Fruit fly (Drosophila melanogaster): Measurements from ENCODE around the gene indra.

Gene indra

DNA sequence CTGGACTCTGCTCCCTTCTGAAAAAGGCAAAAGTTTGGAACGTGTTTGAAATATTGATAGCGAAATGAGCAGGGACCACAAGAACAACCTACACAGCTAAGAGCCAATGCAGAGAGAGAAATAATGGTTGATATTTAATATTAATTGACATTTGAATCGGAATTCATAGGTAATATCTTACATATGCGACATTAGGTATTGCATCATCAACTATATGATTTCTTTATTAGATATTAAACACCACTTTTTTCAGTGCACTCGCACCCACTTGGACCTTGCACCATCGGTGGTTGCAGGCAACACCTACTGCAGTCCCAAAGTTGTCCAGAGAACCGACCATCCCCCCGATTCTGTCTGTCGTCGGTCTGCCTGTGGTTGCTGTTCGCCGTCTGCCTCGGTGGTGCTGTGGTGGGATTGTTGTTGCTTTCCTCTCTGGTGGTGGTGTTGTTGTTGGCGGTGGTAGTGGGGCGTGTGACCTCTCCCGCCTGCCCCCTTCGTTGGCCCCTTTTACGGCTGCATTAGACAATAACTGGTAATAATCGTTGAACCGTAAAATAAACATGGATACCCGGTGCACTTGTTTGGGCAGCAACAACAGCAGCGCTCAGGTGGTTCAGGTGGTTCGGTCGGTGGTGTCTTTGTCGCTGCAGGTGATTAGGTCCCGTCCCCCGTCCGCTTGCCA lies 36.8 kb upstream of the indra start (continued):
- peak; percentile 72 for TF ChIP-seq unpg (GFP tag; optimal IDR thresholded peaks at IDR 0.05)
- TF ChIP-seq CG30431 (GFP tag; optimal IDR thresholded peaks at IDR 0.05) = peak; percentile 56
- no peak for TF ChIP-seq slou (GFP tag; optimal IDR thresholded peaks at IDR 0.05)
- no peak for TF ChIP-seq oc (tag; optimal IDR thresholded peaks at IDR 0.05)
- no peak for TF ChIP-seq CG18764 (GFP tag; optimal IDR thresholded peaks at IDR 0.05)
- peak; percentile 64; the same call in 2 of the 3 replicates for TF ChIP-seq CG34422 (GFP tag; IDR thresholded peaks at IDR 0.05)
- peak; percentile 65 for TF ChIP-seq Sox102F (GFP tag; optimal IDR thresholded peaks at IDR 0.05)
- peak; percentile 75 for TF ChIP-seq sim (GFP tag; IDR thresholded peaks at IDR 0.05)
- TF ChIP-seq Bgb (GFP tag; IDR thresholded peaks at IDR 0.05; ENCODE audit: partially characterized antibody) = no peak
- no peak for TF ChIP-seq Dip3 (GFP tag; optimal IDR thresholded peaks at IDR 0.05)
- TF ChIP-seq pzg (GFP tag; optimal IDR thresholded peaks at IDR 0.05) = no peak
- TF ChIP-seq HmgZ (tag; optimal IDR thresholded peaks at IDR 0.05) = no peak
- no peak for TF ChIP-seq CG6654 (GFP tag; optimal IDR thresholded peaks at IDR 0.05)
- TF ChIP-seq ewg (GFP tag; optimal IDR thresholded peaks at IDR 0.05) = peak; percentile 57
- no peak for TF ChIP-seq Fer1 (GFP tag; optimal IDR thresholded peaks at IDR 0.05)
- no peak for TF ChIP-seq ac (GFP tag; optimal IDR thresholded peaks at IDR 0.05)
- peak; percentile 80 for TF ChIP-seq CG9727 (GFP tag; optimal IDR thresholded peaks at IDR 0.05)
- peak; percentile 51 for TF ChIP-seq CG3407 (GFP tag; optimal IDR thresholded peaks at IDR 0.05)
- peak; percentile 83 for TF ChIP-seq dmrt11E (tag; optimal IDR thresholded peaks at IDR 0.05)
- no peak for TF ChIP-seq Sin3A (optimal IDR thresholded peaks at IDR 0.05)
- TF ChIP-seq H15 (GFP tag; IDR thresholded peaks at IDR 0.05) = peak; percentile 41; the same call in 1 of the 3 replicates
- TF ChIP-seq D19B (GFP tag; optimal IDR thresholded peaks at IDR 0.05) = no peak
- no peak for TF ChIP-seq vfl (GFP tag; optimal IDR thresholded peaks at IDR 0.05)
- peak; percentile 32; the same call in 1 of the 2 replicates for TF ChIP-seq CG4730 (GFP tag; IDR thresholded peaks at IDR 0.05)
- no peak for TF ChIP-seq CG6765 (GFP tag; optimal IDR thresholded peaks at IDR 0.05)
- peak; percentile 94 for TF ChIP-seq sens (GFP tag)
- peak; percentile 88 for TF ChIP-seq kni (GFP tag; optimal IDR thresholded peaks at IDR 0.05)
- no peak for TF ChIP-seq fru (optimal IDR thresholded peaks at IDR 0.05)
- TF ChIP-seq Oli (tag; optimal IDR thresholded peaks at IDR 0.05) = peak; percentile 66
- TF ChIP-seq nmo (GFP tag; optimal IDR thresholded peaks at IDR 0.05) = peak; percentile 79
- TF ChIP-seq Jarid2 (GFP tag; optimal IDR thresholded peaks at IDR 0.05) = peak; percentile 22
- TF ChIP-seq CG8944 (GFP tag; optimal IDR thresholded peaks at IDR 0.05) = no peak
- no peak for TF ChIP-seq wek (GFP tag; optimal IDR thresholded peaks at IDR 0.05)
- peak; percentile 20 for TF ChIP-seq slp2 (GFP tag; optimal IDR thresholded peaks at IDR 0.05)
- TF ChIP-seq Sry-δ (GFP tag; optimal IDR thresholded peaks at IDR 0.05) = no peak
- TF ChIP-seq CG2712 (tag; optimal IDR thresholded peaks at IDR 0.05) = peak; percentile 86
- TF ChIP-seq Rx (GFP tag; IDR thresholded peaks at IDR 0.05) = peak; percentile 74
- no peak for TF ChIP-seq ftz-f1 (GFP tag; optimal IDR thresholded peaks at IDR 0.05)
- TF ChIP-seq gsb-n (tag; optimal IDR thresholded peaks at IDR 0.05) = peak; percentile 66
- no peak for TF ChIP-seq Fer2 (tag; optimal IDR thresholded peaks at IDR 0.05)
- TF ChIP-seq CG17829 (tag; optimal IDR thresholded peaks at IDR 0.05) = peak; percentile 70
- peak; percentile 35 for TF ChIP-seq slbo (GFP tag; IDR thresholded peaks at IDR 0.05)
- peak; percentile 52 for TF ChIP-seq fd96Cb (tag; optimal IDR thresholded peaks at IDR 0.05)
- TF ChIP-seq vnd (GFP tag; IDR thresholded peaks at IDR 0.05; ENCODE audit: partially characterized antibody) = no peak
- TF ChIP-seq caup (GFP tag; optimal IDR thresholded peaks at IDR 0.05; ENCODE audit: severe bottlenecking) = peak; percentile 21
- peak; percentile 23; the same call in 1 of the 2 replicates for TF ChIP-seq CG9215 (GFP tag; IDR thresholded peaks at IDR 0.05)
- no peak for TF ChIP-seq Dll (GFP tag; IDR thresholded peaks at IDR 0.05; ENCODE audit: partially characterized antibody)
- TF ChIP-seq Xrp1 (GFP tag; IDR thresholded peaks at IDR 0.05) = peak; percentile 84
- TF ChIP-seq mirr (GFP tag; optimal IDR thresholded peaks at IDR 0.05) = no peak
- peak; percentile 37; the same call in 1 of the 2 replicates for TF ChIP-seq seq (GFP tag; IDR thresholded peaks at IDR 0.05)

Data from whole organism, embryonic.